Fruit fly (Drosophila melanogaster) whole organism, embryonic: ENCODE measurements around the gene CG16790.

ENCODE experiments used
- Asciz ChIP-seq: fragments of 200-800 bp; sonication (Bioruptor generic); optimal IDR thresholded peaks from 2 replicates; lab custom pipeline; 2017; ENCODE audit warnings: missing biosample characterization, mild to moderate bottlenecking, missing genetic modification characterization, missing genetic modification reagents
- Bteb2 ChIP-seq: fragments of 200-800 bp; sonication (Bioruptor generic); optimal IDR thresholded peaks from 2 replicates; lab custom pipeline; 2016; ENCODE audit warnings: missing biosample characterization, missing genetic modification characterization
- CG10654 ChIP-seq: fragments of 200-800 bp; sonication (Bioruptor generic); optimal IDR thresholded peaks from 2 replicates; lab custom pipeline; 2016; ENCODE audit warnings: missing biosample characterization, missing genetic modification characterization
- CG11723 ChIP-seq: fragments of 200-800 bp; sonication (Bioruptor generic); optimal IDR thresholded peaks from 2 replicates; lab custom pipeline; 2017; ENCODE audit warnings: missing biosample characterization, mild to moderate bottlenecking, missing genetic modification characterization
- CG13424 ChIP-seq: fragments of 200-800 bp; sonication (Bioruptor generic); optimal IDR thresholded peaks from 2 replicates; lab custom pipeline; 2019; ENCODE audit warnings: missing biosample characterization, mild to moderate bottlenecking, missing genetic modification characterization, moderate library complexity
- CG14050 ChIP-seq: fragments of 200-800 bp; sonication (Bioruptor generic); IDR thresholded peaks from 3 replicates; pipeline ENCODE4 v1.3.6; 2022; ENCODE audit warnings: missing biosample characterization, missing genetic modification characterization
- CG14965 ChIP-seq: fragments of 200-800 bp; sonication (Bioruptor generic); optimal IDR thresholded peaks from 2 replicates; lab custom pipeline; 2016; ENCODE audit warnings: missing biosample characterization, missing genetic modification characterization, borderline replicate concordance
- CG17186 ChIP-seq: fragments of 200-800 bp; sonication (Bioruptor generic); optimal IDR thresholded peaks from 3 replicates; lab custom pipeline; 2017; ENCODE audit warnings: missing biosample characterization, missing genetic modification reagents, missing genetic modification characterization
- CG17359 ChIP-seq: fragments of 200-800 bp; sonication (Bioruptor generic); optimal IDR thresholded peaks from 3 replicates; lab custom pipeline; 2018; ENCODE audit warnings: missing biosample characterization, mild to moderate bottlenecking, missing genetic modification characterization, moderate library complexity
- CG2202 ChIP-seq: fragments of 200-800 bp; sonication (Bioruptor generic); optimal IDR thresholded peaks from 2 replicates; lab custom pipeline; 2018; ENCODE audit warnings: missing biosample characterization, mild to moderate bottlenecking, missing genetic modification characterization
- CG2678 ChIP-seq: fragments of 200-800 bp; sonication (Bioruptor generic); optimal IDR thresholded peaks from 3 replicates; lab custom pipeline; 2019; ENCODE audit warnings: missing biosample characterization, mild to moderate bottlenecking, missing genetic modification characterization, moderate library complexity
- CG4282 ChIP-seq: fragments of 200-800 bp; sonication (Bioruptor generic); optimal IDR thresholded peaks from 2 replicates; lab custom pipeline; 2016; ENCODE audit warnings: missing biosample characterization, missing genetic modification characterization
- CG5180 ChIP-seq: fragments of 200-800 bp; sonication (Bioruptor generic); optimal IDR thresholded peaks from 3 replicates; lab custom pipeline; 2017; ENCODE audit warnings: missing biosample characterization, missing genetic modification characterization, mild to moderate bottlenecking, moderate library complexity, missing genetic modification reagents
- CG6254 ChIP-seq: fragments of 200-800 bp; sonication (Bioruptor generic); optimal IDR thresholded peaks from 3 replicates; lab custom pipeline; 2017; ENCODE audit warnings: mild to moderate bottlenecking, missing biosample characterization, missing genetic modification reagents, missing genetic modification characterization
- CG6765 ChIP-seq: fragments of 200-800 bp; sonication (Bioruptor generic); optimal IDR thresholded peaks from 3 replicates; lab custom pipeline; 2017; ENCODE audit warnings: missing biosample characterization, mild to moderate bottlenecking, missing genetic modification characterization
- CG7963 ChIP-seq: fragments of 200-800 bp; sonication (Bioruptor generic); IDR thresholded peaks from 3 replicates; pipeline ENCODE4 v1.3.6; 2022; ENCODE audit warnings: missing biosample characterization, missing genetic modification characterization; ENCODE audit not compliant: partially characterized antibody
- CG8359 ChIP-seq: fragments of 200-800 bp; sonication (Bioruptor generic); optimal IDR thresholded peaks from 2 replicates; lab custom pipeline; 2017; ENCODE audit warnings: missing biosample characterization, mild to moderate bottlenecking, missing genetic modification characterization, borderline replicate concordance
- Camta ChIP-seq: fragments of 200-800 bp; sonication (Bioruptor generic); optimal IDR thresholded peaks from 2 replicates; lab custom pipeline; 2016; ENCODE audit warnings: missing biosample characterization, missing genetic modification characterization
- D19A ChIP-seq: fragments of 200-800 bp; optimal IDR thresholded peaks from 3 replicates; lab custom pipeline; 2019; ENCODE audit warnings: missing biosample characterization, mild to moderate bottlenecking, missing genetic modification characterization, moderate library complexity
- Drgx ChIP-seq: fragments of 200-800 bp; sonication (Bioruptor generic); IDR thresholded peaks from 2 replicates; pipeline ENCODE4 v1.3.6; 2022; ENCODE audit warnings: missing biosample characterization, missing genetic modification characterization
- GATAe ChIP-seq: fragments of 200-800 bp; sonication (Bioruptor generic); conservative IDR thresholded peaks from 2 replicates; pipeline ENCODE4 v1.3.6; 2022; ENCODE audit warnings: missing biosample characterization, missing genetic modification characterization
- Gsc ChIP-seq: fragments of 200-800 bp; sonication (Bioruptor generic); IDR thresholded peaks from 2 replicates; pipeline ENCODE4 v1.3.6; 2022; ENCODE audit warnings: missing biosample characterization, missing genetic modification characterization
- MESR4 ChIP-seq: fragments of 200-800 bp; sonication (Bioruptor generic); optimal IDR thresholded peaks from 2 replicates; lab custom pipeline; 2018; ENCODE audit warnings: missing biosample characterization, mild to moderate bottlenecking, missing genetic modification characterization, moderate library complexity
- Max ChIP-seq: fragments of 200-800 bp; sonication (Bioruptor generic); optimal IDR thresholded peaks from 2 replicates; lab custom pipeline; 2016; ENCODE audit warnings: missing biosample characterization, mild to moderate bottlenecking, missing genetic modification characterization
- NC2β ChIP-seq: fragments of 200-800 bp; sonication (Bioruptor generic); optimal IDR thresholded peaks from 2 replicates; lab custom pipeline; 2016; ENCODE audit warnings: missing biosample characterization, missing genetic modification characterization
- NK7.1 ChIP-seq: fragments of 200-800 bp; sonication (Bioruptor generic); optimal IDR thresholded peaks from 3 replicates; lab custom pipeline; 2016; ENCODE audit warnings: missing biosample characterization, missing genetic modification characterization
- Neu2 ChIP-seq: fragments of 200-800 bp; sonication (Bioruptor generic); optimal IDR thresholded peaks from 3 replicates; lab custom pipeline; 2016; ENCODE audit warnings: missing biosample characterization, missing genetic modification characterization, borderline replicate concordance
- Nf-YA ChIP-seq: fragments of 200-800 bp; sonication (Bioruptor generic); IDR thresholded peaks from 2 replicates; pipeline ENCODE4 v1.3.6; 2022; ENCODE audit warnings: missing biosample characterization, missing genetic modification characterization
- Poxn ChIP-seq: fragments of 200-800 bp; sonication (Bioruptor generic); IDR thresholded peaks from 2 replicates; pipeline ENCODE4 v1.3.6; 2022; ENCODE audit warnings: missing biosample characterization, missing genetic modification characterization
- Sin3A ChIP-seq: fragments of >200 bp; optimal IDR thresholded peaks from 2 replicates; lab custom pipeline; 2018
- Sox102F ChIP-seq: fragments of 200-800 bp; sonication (Bioruptor generic); optimal IDR thresholded peaks from 2 replicates; lab custom pipeline; 2018; ENCODE audit warnings: missing biosample characterization, mild to moderate bottlenecking, missing genetic modification characterization, moderate library complexity
- TFAM ChIP-seq: fragments of 200-800 bp; sonication (Bioruptor generic); optimal IDR thresholded peaks from 2 replicates; lab custom pipeline; 2017; ENCODE audit warnings: missing biosample characterization, missing genetic modification characterization, inconsistent platforms
- az2 ChIP-seq: fragments of 200-800 bp; sonication (Bioruptor generic); optimal IDR thresholded peaks from 3 replicates; lab custom pipeline; 2016; ENCODE audit warnings: missing biosample characterization, missing genetic modification characterization
- bbx ChIP-seq: fragments of 200-800 bp; sonication (Bioruptor generic); IDR thresholded peaks from 2 replicates; pipeline ENCODE4 v1.3.6; 2022; ENCODE audit warnings: missing biosample characterization, missing genetic modification characterization; ENCODE audit not compliant: partially characterized antibody
- chif ChIP-seq, 2 experiments: fragments of 200-800 bp; sonication (Bioruptor generic); optimal IDR thresholded peaks; 3 replicates each; lab custom pipeline; 2016; ENCODE audit warnings: missing biosample characterization in 2 of 2, missing genetic modification characterization in 2 of 2
- dpn ChIP-seq, 2 experiments: fragments of 200-800 bp; sonication (Bioruptor generic); optimal IDR thresholded peaks; 3 replicates each; lab custom pipeline; 2016; ENCODE audit warnings: missing biosample characterization in 2 of 2, missing genetic modification characterization in 2 of 2
- ems ChIP-seq: fragments of 200-800 bp; sonication (Bioruptor generic); optimal IDR thresholded peaks from 3 replicates; lab custom pipeline; 2016; ENCODE audit warnings: missing biosample characterization, missing genetic modification characterization
- eyg ChIP-seq: fragments of 200-800 bp; sonication (Bioruptor generic); optimal IDR thresholded peaks from 3 replicates; lab custom pipeline; 2016; ENCODE audit warnings: missing biosample characterization, missing genetic modification characterization
- gem ChIP-seq: fragments of 200-800 bp; sonication (Bioruptor generic); optimal IDR thresholded peaks from 2 replicates; lab custom pipeline; 2019; ENCODE audit warnings: missing biosample characterization, mild to moderate bottlenecking, missing genetic modification characterization, moderate library complexity
- ind ChIP-seq: fragments of 200-800 bp; sonication (Bioruptor generic); optimal IDR thresholded peaks from 3 replicates; lab custom pipeline; 2016; ENCODE audit warnings: missing biosample characterization, missing genetic modification characterization
- jumu ChIP-seq: fragments of 200-800 bp; sonication (Bioruptor generic); optimal IDR thresholded peaks from 3 replicates; lab custom pipeline; 2016; ENCODE audit warnings: missing biosample characterization, missing genetic modification characterization
- lola ChIP-seq, 3 experiments: fragments of >200 bp in 2 of 3; fragments of 200-800 bp in 1 of 3; sonication (Bioruptor generic) in 1 of 3; optimal IDR thresholded peaks; 2 replicates each; lab custom pipeline; 2017 to 2019; ENCODE audit warnings: missing biosample characterization in 3 of 3, missing genetic modification characterization in 3 of 3, mild to moderate bottlenecking in 1 of 3, moderate library complexity in 1 of 3
- nau ChIP-seq: fragments of 200-800 bp; sonication (Bioruptor generic); optimal IDR thresholded peaks from 3 replicates; lab custom pipeline; 2017; ENCODE audit warnings: missing biosample characterization, mild to moderate bottlenecking, missing genetic modification characterization, missing genetic modification reagents
- oc ChIP-seq: fragments of 200-800 bp; sonication (Bioruptor generic); optimal IDR thresholded peaks from 2 replicates; lab custom pipeline; 2018; ENCODE audit warnings: missing biosample characterization, mild to moderate bottlenecking, missing genetic modification characterization, moderate library complexity
- odd ChIP-seq: fragments of 200-800 bp; sonication (Bioruptor generic); optimal IDR thresholded peaks from 2 replicates; lab custom pipeline; 2017; ENCODE audit warnings: missing biosample characterization, mild to moderate bottlenecking, missing genetic modification characterization
- pb ChIP-seq: fragments of 200-800 bp; sonication (Bioruptor generic); optimal IDR thresholded peaks from 3 replicates; lab custom pipeline; 2016; ENCODE audit warnings: missing biosample characterization, missing genetic modification characterization
- ro ChIP-seq: fragments of 200-800 bp; sonication (Bioruptor generic); IDR thresholded peaks from 2 replicates; pipeline ENCODE4 v1.3.6; 2022; ENCODE audit warnings: missing biosample characterization, missing genetic modification characterization
- ssp ChIP-seq: fragments of 200-800 bp; sonication (Bioruptor generic); IDR thresholded peaks from 2 replicates; pipeline ENCODE4 v1.3.6; 2022; ENCODE audit warnings: missing biosample characterization, missing genetic modification characterization
- tup ChIP-seq: fragments of 200-800 bp; sonication (Bioruptor generic); optimal IDR thresholded peaks from 2 replicates; lab custom pipeline; 2016; ENCODE audit warnings: missing biosample characterization, mild to moderate bottlenecking, missing genetic modification characterization, moderate library complexity
- twi ChIP-seq: fragments of 200-800 bp; optimal IDR thresholded peaks from 2 replicates; lab custom pipeline; 2019; ENCODE audit warnings: missing biosample characterization, mild to moderate bottlenecking, missing genetic modification characterization, moderate library complexity
- vfl ChIP-seq: fragments of 200-800 bp; sonication (Bioruptor generic); optimal IDR thresholded peaks from 2 replicates; lab custom pipeline; 2016; ENCODE audit warnings: missing biosample characterization, missing genetic modification characterization

Gene CG16790

dm6 chr3R:9613124-9613523 is 43.1 kb upstream of the CG16790 start (continued):
- TF ChIP-seq TFAM (no peak), CG17359 (tag; lab: Kevin White, UChicago) (peak; percentile 71), gem (tag; lab: Kevin White, UChicago) (peak; percentile 77), NC2β (GFP tag; lab: Kevin White, UChicago) (peak; percentile 14), Sox102F (GFP tag; lab: Kevin White, UChicago) (peak; percentile 82), CG4282 (GFP tag; lab: Kevin White, UChicago) (no peak), bbx (no peak), tup (peak; percentile 3), ind (GFP tag; lab: Kevin White, UChicago) (peak; percentile 49), CG5180 (peak; percentile 36), Camta (GFP tag; lab: Kevin White, UChicago) (peak; percentile 62), MESR4 (GFP tag; lab: Kevin White, UChicago) (no peak), CG17186 (no peak), twi (tag; lab: Kevin White, UChicago) (no peak), oc (tag; lab: Kevin White, UChicago) (no peak), Gsc (GFP tag; lab: Robert Waterston, UW) (no peak), CG2678 (tag; lab: Kevin White, UChicago) (peak; percentile 69), Sin3A (lab: Kevin White, UChicago) (no peak), lola (GFP tag; optimal IDR thresholded peaks at IDR 0.05; lab: Kevin White, UChicago) (no peak), GATAe (GFP tag; lab: Robert Waterston, UW) (no peak), Neu2 (GFP tag; lab: Kevin White, UChicago) (no peak), odd (no peak), CG2202 (no peak), Max (GFP tag; lab: Kevin White, UChicago) (peak; percentile 46), ems (peak; percentile 69), ro (GFP tag; lab: Robert Waterston, UW) (no peak), CG10654 (GFP tag; lab: Kevin White, UChicago) (peak; percentile 43), pb (GFP tag; lab: Kevin White, UChicago) (peak; percentile 22), CG14965 (GFP tag; lab: Kevin White, UChicago) (no peak), dpn (GFP tag; optimal IDR thresholded peaks at IDR 0.05; lab: Kevin White, UChicago) (peak; percentile 57 to 70), eyg (GFP tag; lab: Kevin White, UChicago) (peak; percentile 43), Nf-YA (GFP tag; lab: Robert Waterston, UW) (peak; percentile 44; the same call in 1 of the 2 replicates), Asciz (GFP tag; lab: Kevin White, UChicago) (peak; percentile 52), vfl (GFP tag; lab: Kevin White, UChicago) (no peak), D19A (tag; lab: Kevin White, UChicago) (no peak), az2 (peak; percentile 47), Bteb2 (peak; percentile 40), CG7963 (no peak), Poxn (GFP tag; lab: Robert Waterston, UW) (0 out of 2 replicates have a peak, but pooled peaks have one; percentile 8), nau (GFP tag; lab: Kevin White, UChicago) (peak; percentile 18), ssp (GFP tag; lab: Robert Waterston, UW) (peak; percentile 54), NK7.1 (GFP tag; lab: Kevin White, UChicago) (peak; percentile 44), Drgx (GFP tag; lab: Robert Waterston, UW) (peak; percentile 96), CG8359 (GFP tag; lab: Kevin White, UChicago) (no peak), CG6765 (GFP tag; lab: Kevin White, UChicago) (no peak), jumu (GFP tag; lab: Kevin White, UChicago) (peak; percentile 37), chif (GFP tag; optimal IDR thresholded peaks at IDR 0.05; lab: Kevin White, UChicago) (peak in 1 of 2 experiments; percentile 38), CG13424 (tag; lab: Kevin White, UChicago) (peak; percentile 20), CG6254 (GFP tag; lab: Kevin White, UChicago) (peak; percentile 30), CG11723 (peak; percentile 13), CG14050 (GFP tag; lab: Robert Waterston, UW) (no peak)
